Worm (Caenorhabditis elegans): Measurements from ENCODE around the gene C33D9.13.

The C33D9.13 gene

ce11 chrIV:8754727-8755126 is 30.4 kb downstream of the C33D9.13 start, which contains the start of gene elli-1:
TSS of gene elli-1 (minus strand) at chrIV:8754827.
- no peak for TF ChIP-seq unc-62 (GFP tag; optimal IDR thresholded peaks at IDR 0.05)

- TF ChIP-seq unc-62 (GFP tag; optimal IDR thresholded peaks at IDR 0.05): no peak
Observed at ce11 chrIV:8754146-8754545, 30.9 kb downstream of the C33D9.13 start.

- no peak for TF ChIP-seq unc-62 (GFP tag; optimal IDR thresholded peaks at IDR 0.05)
Observed at ce11 chrIV:8752492-8752891, 32.6 kb downstream of the C33D9.13 start.

- no peak for TF ChIP-seq unc-62 (GFP tag; optimal IDR thresholded peaks at IDR 0.05)
Observed at ce11 chrIV:8748967-8749366, 36.1 kb downstream of the C33D9.13 start.

ce11 chrIV:8745591-8746302 is 39.3 kb downstream of the C33D9.13 start, which contains the start of the genes F20C5.7 and parg-1:
TSS of gene F20C5.7 (minus strand) at chrIV:8745691.
TSS of gene parg-1 (plus strand) at chrIV:8746252.
- no peak for TF ChIP-seq unc-62 (GFP tag; optimal IDR thresholded peaks at IDR 0.05)

ce11 chrIV:8743654-8744332 is 41.3 kb downstream of the C33D9.13 start, which contains the start of gene F21D5.7:
TSS of gene F21D5.7 (minus strand) at chrIV:8743704.
- TF ChIP-seq unc-62 (GFP tag; optimal IDR thresholded peaks at IDR 0.05): no peak

ce11 chrIV:8740952-8741438 is 44.1 kb downstream of the C33D9.13 start, which contains the start of gene F21D5.6:
TSS of gene F21D5.6 (minus strand) at chrIV:8741388.
- TF ChIP-seq unc-62 (GFP tag; optimal IDR thresholded peaks at IDR 0.05): no peak

- TF ChIP-seq unc-62 (GFP tag; optimal IDR thresholded peaks at IDR 0.05): no peak
Observed at ce11 chrIV:8739926-8740325, 45.2 kb downstream of the C33D9.13 start, which contains the start of gene mrps-33. TSS of gene mrps-33 (minus strand) at chrIV:8740026.

- TF ChIP-seq unc-62 (GFP tag; optimal IDR thresholded peaks at IDR 0.05): no peak
Observed at ce11 chrIV:8739294-8739693, 45.8 kb downstream of the C33D9.13 start, which contains the start of gene F21D5.5. TSS of gene F21D5.5 (minus strand) at chrIV:8739394.

- TF ChIP-seq unc-62 (GFP tag; optimal IDR thresholded peaks at IDR 0.05): no peak
Observed at ce11 chrIV:8737787-8738186, 47.3 kb downstream of the C33D9.13 start, which contains the start of gene F21D5.4. TSS of gene F21D5.4 (plus strand) at chrIV:8738087.

- no peak for TF ChIP-seq unc-62 (GFP tag; optimal IDR thresholded peaks at IDR 0.05)
Observed at ce11 chrIV:8737354-8737753, 47.7 kb downstream of the C33D9.13 start.
